Worm (Caenorhabditis elegans) whole organism, midembryonic: ENCODE results near the gene dpy-10.

Experiments used
- T22C8.4 ChIP-seq: fragments of 200-800 bp; sonication (Bioruptor generic); IDR thresholded peaks from 2 replicates; pipeline ENCODE4 v1.3.6; 2022; ENCODE audit warnings: missing genetic modification characterization, missing compliant biosample characterization
- cog-1 ChIP-seq: sonication (generic microtip); optimal IDR thresholded peaks from 2 replicates; lab custom pipeline; 2016; ENCODE audit warnings: missing genetic modification characterization, missing compliant biosample characterization
- flt-1 ChIP-seq: fragments of 200-800 bp; sonication (Bioruptor generic); IDR thresholded peaks from 2 replicates; pipeline ENCODE4 v1.3.6; 2022; ENCODE audit warnings: missing genetic modification characterization, missing compliant biosample characterization
- klf-2 ChIP-seq: fragments of 200-800 bp; sonication (Bioruptor generic); conservative IDR thresholded peaks from 2 replicates; pipeline ENCODE4 v1.3.6; 2022; ENCODE audit warnings: missing genetic modification reagents, missing genetic modification characterization, missing compliant biosample characterization
- med-1 ChIP-seq: sonication (generic microtip); optimal IDR thresholded peaks from 2 replicates; lab custom pipeline; 2017; ENCODE audit warnings: missing genetic modification characterization, mild to moderate bottlenecking, missing compliant biosample characterization, antibody characterized with exemption, missing genetic modification reagents; ENCODE audit not compliant: insufficient read depth
- ref-1 ChIP-seq: fragments of 200-800 bp; sonication (Bioruptor generic); conservative IDR thresholded peaks from 2 replicates; pipeline ENCODE4 v1.3.6; 2022; ENCODE audit warnings: missing genetic modification reagents, missing genetic modification characterization, missing compliant biosample characterization
- tab-1 ChIP-seq: fragments of 200-800 bp; sonication (Bioruptor generic); IDR thresholded peaks from 2 replicates; pipeline ENCODE4 v1.3.6; 2022; ENCODE audit warnings: missing genetic modification characterization, missing compliant biosample characterization
- ztf-23 ChIP-seq: fragments of 200-800 bp; sonication (Bioruptor generic); IDR thresholded peaks from 2 replicates; pipeline ENCODE4 v1.3.6; 2022; ENCODE audit warnings: missing genetic modification reagents, missing genetic modification characterization, missing compliant biosample characterization
- ztf-29 ChIP-seq: fragments of 200-800 bp; sonication (Bioruptor generic); IDR thresholded peaks from 2 replicates; pipeline ENCODE4 v1.3.6; 2022; ENCODE audit warnings: missing genetic modification reagents, missing genetic modification characterization, missing compliant biosample characterization

dpy-10 gene

ce11 chrII:6721581-6721980, 9.6 kb upstream of the dpy-10 start:
- peak; percentile 9 for TF ChIP-seq med-1 (GFP tag; lab: Kevin White, UChicago)
- no peak for TF ChIP-seq cog-1 (tag; lab: Kevin White, UChicago)
- TF ChIP-seq tab-1, result peak; percentile 70; the same call in 1 of the 2 replicates
- TF ChIP-seq klf-2 (GFP tag; lab: Robert Waterston, UW), result no peak
- TF ChIP-seq flt-1 (GFP tag; lab: Robert Waterston, UW), result peak; percentile 65; the same call in 1 of the 2 replicates
- TF ChIP-seq ztf-23 (GFP tag; lab: Robert Waterston, UW), result peak; percentile 85
- 0 out of 2 replicates have a peak, but pooled peaks have one; percentile 45 for TF ChIP-seq ztf-29 (GFP tag; lab: Robert Waterston, UW)
- TF ChIP-seq ref-1 (GFP tag; lab: Robert Waterston, UW), result no peak
- TF ChIP-seq T22C8.4 (GFP tag; lab: Robert Waterston, UW), result no peak

ce11 chrII:6718221-6718620, 6.2 kb upstream of the dpy-10 start, which contains the start of gene tsp-10:
Gene tsp-10, plus strand, starts transcription at chrII:6718586.
- TF ChIP-seq ztf-23 (GFP tag; lab: Robert Waterston, UW) (no peak), ref-1 (GFP tag; lab: Robert Waterston, UW) (no peak), tab-1 (no peak), flt-1 (GFP tag; lab: Robert Waterston, UW) (no peak), klf-2 (GFP tag; lab: Robert Waterston, UW) (no peak), ztf-29 (GFP tag; lab: Robert Waterston, UW) (no peak), cog-1 (tag; lab: Kevin White, UChicago) (no peak), med-1 (GFP tag; lab: Kevin White, UChicago) (no peak), T22C8.4 (GFP tag; lab: Robert Waterston, UW) (no peak)

- TF ChIP-seq ref-1 (GFP tag; lab: Robert Waterston, UW), result no peak
- TF ChIP-seq flt-1 (GFP tag; lab: Robert Waterston, UW), result no peak
- no peak for TF ChIP-seq T22C8.4 (GFP tag; lab: Robert Waterston, UW)
- no peak for TF ChIP-seq klf-2 (GFP tag; lab: Robert Waterston, UW)
- no peak for TF ChIP-seq tab-1
- TF ChIP-seq ztf-29 (GFP tag; lab: Robert Waterston, UW), result no peak
- no peak for TF ChIP-seq ztf-23 (GFP tag; lab: Robert Waterston, UW)
- no peak for TF ChIP-seq med-1 (GFP tag; lab: Kevin White, UChicago)
- no peak for TF ChIP-seq cog-1 (tag; lab: Kevin White, UChicago)
These were observed 4.6 kb upstream of the dpy-10 start, which contains the start of the genes T14B4.5 and T14B4.20 for ce11 chrII:6716638-6717037. Gene T14B4.5, plus strand, starts transcription at chrII:6716863. Gene T14B4.20, plus strand, starts transcription at chrII:6716901.

ce11 chrII:6715853-6716252, 3.8 kb upstream of the dpy-10 start:
- TF ChIP-seq klf-2 (GFP tag; lab: Robert Waterston, UW), result no peak

- no peak for TF ChIP-seq cog-1 (tag; lab: Kevin White, UChicago)
- TF ChIP-seq med-1 (GFP tag; lab: Kevin White, UChicago), result no peak
- no peak for TF ChIP-seq ztf-29 (GFP tag; lab: Robert Waterston, UW)
- no peak for TF ChIP-seq tab-1
- no peak for TF ChIP-seq ref-1 (GFP tag; lab: Robert Waterston, UW)
- no peak for TF ChIP-seq T22C8.4 (GFP tag; lab: Robert Waterston, UW)
- no peak for TF ChIP-seq klf-2 (GFP tag; lab: Robert Waterston, UW)
- TF ChIP-seq ztf-23 (GFP tag; lab: Robert Waterston, UW), result no peak
- no peak for TF ChIP-seq flt-1 (GFP tag; lab: Robert Waterston, UW)
These were observed 1.9 kb upstream of the dpy-10 start, which contains the start of gene dpy-2 for ce11 chrII:6713832-6714342. Gene dpy-2, plus strand, starts transcription at chrII:6714292.

- no peak for TF ChIP-seq ztf-29 (GFP tag; lab: Robert Waterston, UW)
- TF ChIP-seq tab-1, result no peak
- no peak for TF ChIP-seq ztf-23 (GFP tag; lab: Robert Waterston, UW)
- no peak for TF ChIP-seq cog-1 (tag; lab: Kevin White, UChicago)
- no peak for TF ChIP-seq ref-1 (GFP tag; lab: Robert Waterston, UW)
- no peak for TF ChIP-seq klf-2 (GFP tag; lab: Robert Waterston, UW)
- TF ChIP-seq T22C8.4 (GFP tag; lab: Robert Waterston, UW), result no peak
These were observed 976 bp upstream of the dpy-10 start for ce11 chrII:6713003-6713402.

- TF ChIP-seq ref-1 (GFP tag; lab: Robert Waterston, UW) (no peak), klf-2 (GFP tag; lab: Robert Waterston, UW) (no peak), tab-1 (no peak), ztf-23 (GFP tag; lab: Robert Waterston, UW) (no peak; the same call in 1 of the 2 replicates), ztf-29 (GFP tag; lab: Robert Waterston, UW) (no peak), med-1 (GFP tag; lab: Kevin White, UChicago) (no peak)
These were observed 1.4 kb downstream of the dpy-10 start for ce11 chrII:6710596-6710995.

- no peak for TF ChIP-seq tab-1
- TF ChIP-seq ztf-23 (GFP tag; lab: Robert Waterston, UW), result no peak
- no peak for TF ChIP-seq klf-2 (GFP tag; lab: Robert Waterston, UW)
- no peak for TF ChIP-seq flt-1 (GFP tag; lab: Robert Waterston, UW)
- no peak for TF ChIP-seq cog-1 (tag; lab: Kevin White, UChicago)
- TF ChIP-seq T22C8.4 (GFP tag; lab: Robert Waterston, UW), result no peak
- no peak for TF ChIP-seq ztf-29 (GFP tag; lab: Robert Waterston, UW)
- no peak for TF ChIP-seq ref-1 (GFP tag; lab: Robert Waterston, UW)
- no peak for TF ChIP-seq med-1 (GFP tag; lab: Kevin White, UChicago)
These were observed 2.3 kb downstream of the dpy-10 start for ce11 chrII:6709680-6710079.

ce11 chrII:6708980-6709379, 3.0 kb downstream of the dpy-10 start:
- TF ChIP-seq ref-1 (GFP tag; lab: Robert Waterston, UW) (no peak), tab-1 (no peak), ztf-29 (GFP tag; lab: Robert Waterston, UW) (no peak)
